Worm (Caenorhabditis elegans) whole organism, midembryonic: ENCODE results near the gene T19D7.7.

Experiments used
- T22C8.4 ChIP-seq: fragments of 200-800 bp; sonication (Bioruptor generic); IDR thresholded peaks from 2 replicates; pipeline ENCODE4 v1.3.6; 2022; ENCODE audit warnings: missing genetic modification characterization, missing compliant biosample characterization
- cog-1 ChIP-seq: sonication (generic microtip); optimal IDR thresholded peaks from 2 replicates; lab custom pipeline; 2016; ENCODE audit warnings: missing genetic modification characterization, missing compliant biosample characterization
- flt-1 ChIP-seq: fragments of 200-800 bp; sonication (Bioruptor generic); IDR thresholded peaks from 2 replicates; pipeline ENCODE4 v1.3.6; 2022; ENCODE audit warnings: missing genetic modification characterization, missing compliant biosample characterization
- klf-2 ChIP-seq: fragments of 200-800 bp; sonication (Bioruptor generic); conservative IDR thresholded peaks from 2 replicates; pipeline ENCODE4 v1.3.6; 2022; ENCODE audit warnings: missing genetic modification reagents, missing genetic modification characterization, missing compliant biosample characterization
- med-1 ChIP-seq: sonication (generic microtip); optimal IDR thresholded peaks from 2 replicates; lab custom pipeline; 2017; ENCODE audit warnings: missing genetic modification characterization, mild to moderate bottlenecking, missing compliant biosample characterization, antibody characterized with exemption, missing genetic modification reagents; ENCODE audit not compliant: insufficient read depth
- ref-1 ChIP-seq: fragments of 200-800 bp; sonication (Bioruptor generic); conservative IDR thresholded peaks from 2 replicates; pipeline ENCODE4 v1.3.6; 2022; ENCODE audit warnings: missing genetic modification reagents, missing genetic modification characterization, missing compliant biosample characterization
- tab-1 ChIP-seq: fragments of 200-800 bp; sonication (Bioruptor generic); IDR thresholded peaks from 2 replicates; pipeline ENCODE4 v1.3.6; 2022; ENCODE audit warnings: missing genetic modification characterization, missing compliant biosample characterization
- ztf-23 ChIP-seq: fragments of 200-800 bp; sonication (Bioruptor generic); IDR thresholded peaks from 2 replicates; pipeline ENCODE4 v1.3.6; 2022; ENCODE audit warnings: missing genetic modification reagents, missing genetic modification characterization, missing compliant biosample characterization
- ztf-29 ChIP-seq: fragments of 200-800 bp; sonication (Bioruptor generic); IDR thresholded peaks from 2 replicates; pipeline ENCODE4 v1.3.6; 2022; ENCODE audit warnings: missing genetic modification reagents, missing genetic modification characterization, missing compliant biosample characterization

Gene T19D7.7

ce11 chrX:680920-681319 is at the start of gene T19D7.7:
Gene T19D7.7 (minus strand): TSS chrX:681020.
- TF ChIP-seq ztf-23 (GFP tag; lab: Robert Waterston, UW) (no peak), klf-2 (no peak), med-1 (no peak), tab-1 (no peak), T22C8.4 (GFP tag; lab: Robert Waterston, UW) (no peak), ztf-29 (GFP tag; lab: Robert Waterston, UW) (no peak), ref-1 (GFP tag; lab: Robert Waterston, UW) (no peak), cog-1 (tag; lab: Kevin White, UChicago) (no peak), flt-1 (GFP tag; lab: Robert Waterston, UW) (no peak)

- TF ChIP-seq cog-1 (tag; lab: Kevin White, UChicago) (no peak), ztf-23 (GFP tag; lab: Robert Waterston, UW) (no peak), klf-2 (no peak), tab-1 (no peak), ztf-29 (GFP tag; lab: Robert Waterston, UW) (no peak), flt-1 (GFP tag; lab: Robert Waterston, UW) (no peak), T22C8.4 (GFP tag; lab: Robert Waterston, UW) (no peak), ref-1 (GFP tag; lab: Robert Waterston, UW) (no peak), med-1 (no peak)
Observed at ce11 chrX:729062-729461, 48.2 kb upstream of the T19D7.7 start.

- TF ChIP-seq ztf-29 (GFP tag; lab: Robert Waterston, UW) (no peak), flt-1 (GFP tag; lab: Robert Waterston, UW) (no peak), med-1 (no peak), tab-1 (peak; percentile 50; the same call in 1 of the 2 replicates), cog-1 (tag; lab: Kevin White, UChicago) (peak; percentile 85), klf-2 (no peak), ztf-23 (GFP tag; lab: Robert Waterston, UW) (no peak), T22C8.4 (GFP tag; lab: Robert Waterston, UW) (peak; percentile 100)
Observed at ce11 chrX:727737-728136, 46.9 kb upstream of the T19D7.7 start.

- TF ChIP-seq klf-2 = no peak
- TF ChIP-seq med-1 = no peak
- no peak for TF ChIP-seq tab-1
- no peak for TF ChIP-seq ztf-23 (GFP tag; lab: Robert Waterston, UW)
- TF ChIP-seq cog-1 (tag; lab: Kevin White, UChicago) = no peak
- no peak for TF ChIP-seq T22C8.4 (GFP tag; lab: Robert Waterston, UW)
- TF ChIP-seq ztf-29 (GFP tag; lab: Robert Waterston, UW) = no peak
- no peak for TF ChIP-seq ref-1 (GFP tag; lab: Robert Waterston, UW)
- no peak for TF ChIP-seq flt-1 (GFP tag; lab: Robert Waterston, UW)
Observed at ce11 chrX:726295-726694, 45.5 kb upstream of the T19D7.7 start.

- TF ChIP-seq flt-1 (GFP tag; lab: Robert Waterston, UW) = no peak
- TF ChIP-seq klf-2 = no peak
- no peak for TF ChIP-seq tab-1
- no peak for TF ChIP-seq ref-1 (GFP tag; lab: Robert Waterston, UW)
- no peak for TF ChIP-seq ztf-23 (GFP tag; lab: Robert Waterston, UW)
- no peak for TF ChIP-seq med-1
- TF ChIP-seq cog-1 (tag; lab: Kevin White, UChicago) = no peak
- TF ChIP-seq T22C8.4 (GFP tag; lab: Robert Waterston, UW) = no peak
- TF ChIP-seq ztf-29 (GFP tag; lab: Robert Waterston, UW) = no peak
Observed at ce11 chrX:725868-726267, 45.0 kb upstream of the T19D7.7 start, which contains the start of gene sli-1. Gene sli-1 (minus strand): TSS chrX:725968.

- TF ChIP-seq flt-1 (GFP tag; lab: Robert Waterston, UW) = no peak
- no peak for TF ChIP-seq cog-1 (tag; lab: Kevin White, UChicago)
- no peak for TF ChIP-seq ref-1 (GFP tag; lab: Robert Waterston, UW)
- TF ChIP-seq ztf-29 (GFP tag; lab: Robert Waterston, UW) = no peak
- TF ChIP-seq med-1 = no peak
- no peak for TF ChIP-seq tab-1
- TF ChIP-seq T22C8.4 (GFP tag; lab: Robert Waterston, UW) = no peak
Observed at ce11 chrX:714398-714797, 33.6 kb upstream of the T19D7.7 start, which contains the start of gene irk-2. Gene irk-2 (minus strand): TSS chrX:714498.

ce11 chrX:706490-706889 is 25.7 kb upstream of the T19D7.7 start, which contains the start of gene M02A10.1:
Gene M02A10.1 (plus strand): TSS chrX:706790.
- TF ChIP-seq cog-1 (tag; lab: Kevin White, UChicago) (no peak), klf-2 (no peak), flt-1 (GFP tag; lab: Robert Waterston, UW) (no peak), med-1 (no peak), ref-1 (GFP tag; lab: Robert Waterston, UW) (no peak), T22C8.4 (GFP tag; lab: Robert Waterston, UW) (no peak), ztf-23 (GFP tag; lab: Robert Waterston, UW) (no peak), tab-1 (no peak), ztf-29 (GFP tag; lab: Robert Waterston, UW) (no peak)

ce11 chrX:696253-696652 is 15.4 kb upstream of the T19D7.7 start:
- TF ChIP-seq klf-2 = no peak
- no peak for TF ChIP-seq ztf-23 (GFP tag; lab: Robert Waterston, UW)
- no peak for TF ChIP-seq T22C8.4 (GFP tag; lab: Robert Waterston, UW)
- no peak for TF ChIP-seq ztf-29 (GFP tag; lab: Robert Waterston, UW)
- no peak for TF ChIP-seq med-1
- TF ChIP-seq flt-1 (GFP tag; lab: Robert Waterston, UW) = no peak
- no peak for TF ChIP-seq tab-1
- TF ChIP-seq cog-1 (tag; lab: Kevin White, UChicago) = no peak
- no peak for TF ChIP-seq ref-1 (GFP tag; lab: Robert Waterston, UW)

ce11 chrX:691613-692012 is 10.8 kb upstream of the T19D7.7 start, which contains the start of gene ncam-1:
Gene ncam-1 (plus strand): TSS chrX:691913.
- TF ChIP-seq klf-2 = no peak
- no peak for TF ChIP-seq ref-1 (GFP tag; lab: Robert Waterston, UW)
- TF ChIP-seq tab-1 = no peak
- TF ChIP-seq med-1 = no peak
- TF ChIP-seq cog-1 (tag; lab: Kevin White, UChicago) = no peak
- TF ChIP-seq T22C8.4 (GFP tag; lab: Robert Waterston, UW) = no peak
- TF ChIP-seq ztf-23 (GFP tag; lab: Robert Waterston, UW) = no peak
- TF ChIP-seq ztf-29 (GFP tag; lab: Robert Waterston, UW) = no peak
- no peak for TF ChIP-seq flt-1 (GFP tag; lab: Robert Waterston, UW)

- no peak for TF ChIP-seq T22C8.4 (GFP tag; lab: Robert Waterston, UW)
- TF ChIP-seq med-1 = no peak
- no peak for TF ChIP-seq ztf-23 (GFP tag; lab: Robert Waterston, UW)
- TF ChIP-seq flt-1 (GFP tag; lab: Robert Waterston, UW) = no peak
- no peak for TF ChIP-seq ref-1 (GFP tag; lab: Robert Waterston, UW)
- TF ChIP-seq ztf-29 (GFP tag; lab: Robert Waterston, UW) = no peak
- no peak for TF ChIP-seq klf-2
- no peak for TF ChIP-seq cog-1 (tag; lab: Kevin White, UChicago)
- TF ChIP-seq tab-1 = no peak
Observed at ce11 chrX:688602-689001, 7.8 kb upstream of the T19D7.7 start.
